Worm (Caenorhabditis elegans) whole organism, mixed stage, embryonic: ENCODE measurements around the gene ptrg-1.
A peak's percentile ranks its signal among the peaks of the same experiment; 100 is the strongest.

Experiments used
- M03D4.4 ChIP-seq: sonication (generic microtip); optimal IDR thresholded peaks from 2 replicates; lab custom pipeline; 2017; ENCODE audit warnings: mild to moderate bottlenecking, missing genetic modification characterization, missing compliant biosample characterization
- bed-3 ChIP-seq: fragments of 200-800 bp; sonication (Bioruptor generic); optimal IDR thresholded peaks from 3 replicates; lab custom pipeline; 2018; ENCODE audit warnings: mild to moderate bottlenecking, missing genetic modification characterization, moderate library complexity, missing compliant biosample characterization
- blmp-1 ChIP-seq: fragments of 150-350 bp; optimal IDR thresholded peaks from 2 replicates; lab custom pipeline; 2014; ENCODE audit warnings: missing biosample characterization, missing genetic modification characterization
- ceh-39 ChIP-seq: fragments of 150-350 bp; optimal IDR thresholded peaks from 2 replicates; lab custom pipeline; 2014; ENCODE audit warnings: missing biosample characterization, missing genetic modification characterization
- ceh-43 ChIP-seq: fragments of 200-800 bp; sonication (Bioruptor generic); optimal IDR thresholded peaks from 2 replicates; lab custom pipeline; 2018; ENCODE audit warnings: mild to moderate bottlenecking, missing genetic modification characterization, moderate library complexity, missing compliant biosample characterization
- ces-1 ChIP-seq: fragments of 150-350 bp; optimal IDR thresholded peaks from 2 replicates; lab custom pipeline; 2014; ENCODE audit warnings: missing biosample characterization, missing genetic modification reagents, missing genetic modification characterization
- cnd-1 ChIP-seq: fragments of 200-800 bp; sonication (Bioruptor generic); optimal IDR thresholded peaks from 2 replicates; lab custom pipeline; 2018; ENCODE audit warnings: mild to moderate bottlenecking, missing genetic modification characterization, missing compliant biosample characterization
- drap-1 ChIP-seq: fragments of 200-800 bp; sonication (Bioruptor generic); optimal IDR thresholded peaks from 3 replicates; lab custom pipeline; 2018; ENCODE audit warnings: mild to moderate bottlenecking, missing genetic modification characterization, missing compliant biosample characterization
- elt-1 ChIP-seq: sonication (generic microtip); optimal IDR thresholded peaks from 2 replicates; lab custom pipeline; 2017; ENCODE audit warnings: missing genetic modification characterization, mild to moderate bottlenecking, missing compliant biosample characterization, antibody characterized with exemption, moderate library complexity, borderline replicate concordance; ENCODE audit not compliant: insufficient read depth
- elt-3 ChIP-seq: fragments of 150-350 bp; optimal IDR thresholded peaks from 2 replicates; lab custom pipeline; 2014; ENCODE audit warnings: missing biosample characterization, missing genetic modification characterization
- flh-1 ChIP-seq: fragments of 200-800 bp; sonication (Bioruptor generic); optimal IDR thresholded peaks from 2 replicates; lab custom pipeline; 2018; ENCODE audit warnings: mild to moderate bottlenecking, missing genetic modification characterization, moderate library complexity, missing compliant biosample characterization
- ham-2 ChIP-seq: fragments of 200-800 bp; sonication (Bioruptor generic); optimal IDR thresholded peaks from 2 replicates; lab custom pipeline; 2018; ENCODE audit warnings: mild to moderate bottlenecking, missing genetic modification characterization, missing compliant biosample characterization
- hlh-1 ChIP-seq: fragments of 150-350 bp; optimal IDR thresholded peaks from 2 replicates; lab custom pipeline; 2014; ENCODE audit warnings: missing biosample characterization, missing genetic modification reagents, missing genetic modification characterization
- lin-13 ChIP-seq: fragments of 150-350 bp; optimal IDR thresholded peaks from 2 replicates; lab custom pipeline; 2014; ENCODE audit warnings: missing biosample characterization, missing genetic modification characterization
- lsy-2 ChIP-seq: fragments of 150-350 bp; optimal IDR thresholded peaks from 2 replicates; lab custom pipeline; 2014; ENCODE audit warnings: missing biosample characterization, missing genetic modification characterization
- mab-5 ChIP-seq: fragments of 150-350 bp; optimal IDR thresholded peaks from 2 replicates; lab custom pipeline; 2014; ENCODE audit warnings: missing biosample characterization, missing genetic modification characterization
- mep-1 ChIP-seq: fragments of 150-350 bp; optimal IDR thresholded peaks from 2 replicates; lab custom pipeline; 2017; ENCODE audit warnings: missing biosample characterization, missing genetic modification reagents, missing genetic modification characterization, inconsistent platforms
- nhr-12 ChIP-seq: fragments of 150-350 bp; optimal IDR thresholded peaks from 2 replicates; lab custom pipeline; 2014; ENCODE audit warnings: missing biosample characterization, missing genetic modification characterization
- nhr-237 ChIP-seq: fragments of 150-350 bp; optimal IDR thresholded peaks from 2 replicates; lab custom pipeline; 2014; ENCODE audit warnings: missing biosample characterization, missing genetic modification characterization
- nhr-28 ChIP-seq: fragments of 150-350 bp; optimal IDR thresholded peaks from 2 replicates; lab custom pipeline; 2014; ENCODE audit warnings: missing biosample characterization, missing genetic modification characterization
- nhr-76 ChIP-seq: sonication (generic microtip); optimal IDR thresholded peaks from 2 replicates; lab custom pipeline; 2017; ENCODE audit warnings: missing biosample characterization, missing genetic modification characterization
- sem-2 ChIP-seq: fragments of 200-800 bp; sonication (Bioruptor generic); optimal IDR thresholded peaks from 2 replicates; lab custom pipeline; 2018; ENCODE audit warnings: mild to moderate bottlenecking, missing genetic modification characterization, missing compliant biosample characterization
- snpc-4 ChIP-seq: fragments of 150-350 bp; optimal IDR thresholded peaks from 2 replicates; lab custom pipeline; 2014; ENCODE audit warnings: missing biosample characterization, missing genetic modification characterization
- sptf-1 ChIP-seq: sonication (generic microtip); optimal IDR thresholded peaks from 2 replicates; lab custom pipeline; 2017; ENCODE audit warnings: mild to moderate bottlenecking, missing genetic modification characterization, moderate library complexity, missing compliant biosample characterization
- tbx-8 ChIP-seq: fragments of 200-800 bp; sonication (Bioruptor generic); optimal IDR thresholded peaks from 2 replicates; lab custom pipeline; 2018; ENCODE audit warnings: mild to moderate bottlenecking, missing genetic modification characterization, moderate library complexity, missing compliant biosample characterization
- unc-39 ChIP-seq: fragments of 150-350 bp; optimal IDR thresholded peaks from 2 replicates; lab custom pipeline; 2014; ENCODE audit warnings: missing biosample characterization, missing genetic modification characterization
- unc-62 ChIP-seq: fragments of 150-350 bp; optimal IDR thresholded peaks from 2 replicates; lab custom pipeline; 2014; ENCODE audit warnings: missing biosample characterization, missing genetic modification reagents, missing genetic modification characterization
- zip-8 ChIP-seq: fragments of 150-350 bp; optimal IDR thresholded peaks from 2 replicates; lab custom pipeline; 2014; ENCODE audit warnings: missing biosample characterization, missing genetic modification characterization
- ztf-11 ChIP-seq: fragments of 150-350 bp; optimal IDR thresholded peaks from 2 replicates; lab custom pipeline; 2014; ENCODE audit warnings: missing biosample characterization, missing genetic modification characterization

The ptrg-1 gene

ce11 chrIV:10216078-10216477 is 21.8 kb upstream of the ptrg-1 start, which contains the start of gene col-124:
Gene col-124, plus strand, starts transcription at chrIV:10216451.
- TF ChIP-seq sem-2 (GFP tag; lab: Kevin White, UChicago) (no peak), mab-5 (tag; lab: Kevin White, UChicago) (no peak), tbx-8 (no peak), M03D4.4 (tag; lab: Kevin White, UChicago) (no peak), elt-3 (tag; lab: Kevin White, UChicago) (no peak), ztf-11 (tag; lab: Kevin White, UChicago) (no peak), nhr-76 (no peak), nhr-28 (tag; lab: Kevin White, UChicago) (no peak), flh-1 (GFP tag; lab: Kevin White, UChicago) (no peak), ceh-39 (tag; lab: Kevin White, UChicago) (no peak), lin-13 (no peak), hlh-1 (tag; lab: Kevin White, UChicago) (no peak), ham-2 (no peak), blmp-1 (tag; lab: Kevin White, UChicago) (no peak), unc-62 (GFP tag; lab: Kevin White, UChicago) (no peak), nhr-12 (tag; lab: Kevin White, UChicago) (no peak)

DNA sequence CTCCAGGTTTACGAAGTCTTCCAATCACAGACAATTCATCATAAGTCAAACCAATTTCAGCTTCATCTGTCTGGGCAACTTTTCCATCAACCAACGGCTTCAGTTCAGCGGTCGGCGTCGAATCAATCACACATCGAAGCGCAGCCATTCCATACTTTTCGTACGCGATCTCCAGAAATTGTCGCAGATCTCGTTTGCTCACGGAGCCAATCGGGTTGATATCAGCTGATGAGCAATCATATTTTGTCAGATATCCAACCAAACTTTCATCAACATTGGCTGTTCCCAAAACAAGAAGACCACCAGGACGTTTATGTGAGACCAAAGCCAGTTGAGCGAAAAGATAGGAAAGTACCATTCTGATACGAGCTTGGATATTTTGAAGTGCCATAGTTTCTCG is 21.1 kb upstream of the ptrg-1 start:
- TF ChIP-seq sptf-1 (tag; lab: Kevin White, UChicago) (no peak), ces-1 (GFP tag; lab: Kevin White, UChicago) (no peak), blmp-1 (tag; lab: Kevin White, UChicago) (no peak), snpc-4 (no peak), sem-2 (GFP tag; lab: Kevin White, UChicago) (no peak), lin-13 (no peak), bed-3 (GFP tag; lab: Kevin White, UChicago) (no peak)

- no peak for TF ChIP-seq ztf-11 (tag; lab: Kevin White, UChicago)
- TF ChIP-seq M03D4.4 (tag; lab: Kevin White, UChicago): no peak
- no peak for TF ChIP-seq elt-1 (tag; lab: Kevin White, UChicago)
- no peak for TF ChIP-seq ham-2
- TF ChIP-seq blmp-1 (tag; lab: Kevin White, UChicago): no peak
Observed at ce11 chrIV:10214811-10215210, 20.6 kb upstream of the ptrg-1 start, which contains the start of gene abt-1. Gene abt-1, minus strand, starts transcription at chrIV:10214911.

DNA sequence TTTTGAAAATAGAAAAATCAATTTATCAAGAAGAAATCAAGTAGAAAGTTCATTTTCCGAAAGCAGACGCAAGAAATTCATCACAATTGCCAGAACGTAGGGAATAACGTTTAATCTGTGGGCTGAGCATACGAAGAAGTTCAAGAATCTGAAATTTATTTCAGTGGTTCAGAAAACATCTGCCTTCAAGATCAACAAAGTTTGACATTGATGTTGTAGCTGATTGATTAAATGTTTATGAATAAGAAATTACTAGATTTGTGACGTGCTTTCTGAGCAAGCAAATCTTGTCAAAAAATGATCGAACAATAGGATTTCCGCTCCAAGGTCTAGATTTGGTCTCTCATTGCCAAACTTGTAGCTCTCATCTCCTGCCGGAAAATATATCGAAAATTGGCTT is 11.9 kb upstream of the ptrg-1 start, which contains the start of gene K04D7.6:
Gene K04D7.6 (minus strand): TSS at position 101 of the 400 bp plus-strand sequence.
- TF ChIP-seq sptf-1 (tag; lab: Kevin White, UChicago) (no peak), cnd-1 (no peak), zip-8 (tag; lab: Kevin White, UChicago) (no peak), nhr-28 (tag; lab: Kevin White, UChicago) (no peak), ceh-43 (GFP tag; lab: Kevin White, UChicago) (no peak)

DNA sequence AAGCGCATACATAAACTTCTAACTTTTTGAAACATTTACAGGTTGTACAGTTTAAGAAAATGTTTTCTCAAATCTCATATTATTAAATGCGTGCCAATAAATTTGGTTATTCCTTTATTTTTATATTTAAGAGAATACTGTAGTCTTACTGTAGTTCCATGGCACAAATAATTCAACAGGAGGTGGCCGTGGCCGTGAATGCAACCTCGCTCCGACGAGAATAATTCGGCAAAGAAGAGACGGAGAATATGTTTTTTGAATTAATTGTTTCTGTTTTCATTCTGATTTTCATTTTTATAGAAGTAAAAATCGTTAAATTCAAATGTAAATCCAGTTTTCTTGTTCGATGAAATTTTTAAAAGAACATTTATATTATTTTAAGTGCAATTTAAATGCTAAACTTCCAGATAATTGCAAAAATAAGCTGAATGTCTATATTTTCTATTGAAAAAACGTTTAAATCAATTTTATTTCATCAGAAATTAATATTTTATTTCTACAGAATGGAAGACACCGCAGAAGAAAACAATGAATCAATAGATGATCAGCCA is 3.1 kb upstream of the ptrg-1 start, which contains the start of gene gon-4:
Gene gon-4 (plus strand): TSS at position 501 of the 551 bp plus-strand sequence.
- TF ChIP-seq bed-3 (GFP tag; lab: Kevin White, UChicago) (no peak), lsy-2 (tag; lab: Kevin White, UChicago) (peak; percentile 49)

- TF ChIP-seq unc-39 (no peak), M03D4.4 (tag; lab: Kevin White, UChicago) (no peak), ces-1 (GFP tag; lab: Kevin White, UChicago) (peak; percentile 77), elt-1 (tag; lab: Kevin White, UChicago) (no peak), nhr-237 (tag; lab: Kevin White, UChicago) (no peak), drap-1 (GFP tag; lab: Kevin White, UChicago) (no peak), mep-1 (no peak)
- TF ChIP-seq, all 35 proteins: peak for 1
Observed at ce11 chrIV:10191498-10191897, 2.7 kb downstream of the ptrg-1 start.
